Fruit fly (Drosophila melanogaster) whole organism, prepupa: ENCODE measurements around the gene CG13643.

Experiments
- CG10631 ChIP-seq: fragments of 200-800 bp; sonication (Bioruptor generic); optimal IDR thresholded peaks from 2 replicates; lab custom pipeline; 2016; ENCODE audit warnings: missing biosample characterization, missing genetic modification characterization
- CG10669 ChIP-seq: fragments of 200-800 bp; sonication (Bioruptor generic); optimal IDR thresholded peaks from 3 replicates; lab custom pipeline; 2018; ENCODE audit warnings: missing biosample characterization, mild to moderate bottlenecking, missing genetic modification characterization, moderate library complexity
- CG11294 ChIP-seq: fragments of 200-800 bp; sonication (Bioruptor generic); IDR thresholded peaks from 2 replicates; pipeline ENCODE4 v1.3.6; 2022; ENCODE audit warnings: missing biosample characterization, missing genetic modification characterization
- CG11762 ChIP-seq: fragments of 200-800 bp; sonication (Bioruptor generic); optimal IDR thresholded peaks from 3 replicates; lab custom pipeline; 2016; ENCODE audit warnings: missing biosample characterization, missing genetic modification characterization; ENCODE audit not compliant: insufficient read depth
- CG11902 ChIP-seq: fragments of 200-800 bp; sonication (Bioruptor generic); optimal IDR thresholded peaks from 3 replicates; lab custom pipeline; 2016; ENCODE audit warnings: missing biosample characterization, missing genetic modification characterization
- CG15336 ChIP-seq: fragments of 200-800 bp; sonication (Bioruptor generic); IDR thresholded peaks from 2 replicates; pipeline ENCODE4 v1.3.6; 2022; ENCODE audit warnings: missing biosample characterization, missing genetic modification characterization
- CG1621 ChIP-seq: fragments of 200-800 bp; sonication (Bioruptor generic); optimal IDR thresholded peaks from 3 replicates; lab custom pipeline; 2018; ENCODE audit warnings: missing biosample characterization, mild to moderate bottlenecking, missing genetic modification characterization
- CG16779 ChIP-seq: fragments of 200-800 bp; sonication (Bioruptor generic); optimal IDR thresholded peaks from 3 replicates; lab custom pipeline; 2017; ENCODE audit warnings: missing biosample characterization, mild to moderate bottlenecking, missing genetic modification characterization
- CG31627 ChIP-seq: fragments of 200-800 bp; sonication (Bioruptor generic); optimal IDR thresholded peaks from 3 replicates; lab custom pipeline; 2016; ENCODE audit warnings: missing biosample characterization, missing genetic modification characterization
- CG32006 ChIP-seq: fragments of 200-800 bp; sonication (Bioruptor generic); optimal IDR thresholded peaks from 3 replicates; lab custom pipeline; 2017; ENCODE audit warnings: missing biosample characterization, mild to moderate bottlenecking, missing genetic modification characterization
- CG3919 ChIP-seq: fragments of 200-800 bp; sonication (Bioruptor generic); optimal IDR thresholded peaks from 3 replicates; lab custom pipeline; 2016; ENCODE audit warnings: missing biosample characterization, missing genetic modification characterization
- CG4318 ChIP-seq: fragments of 200-800 bp; sonication (Bioruptor generic); optimal IDR thresholded peaks from 3 replicates; lab custom pipeline; 2017; ENCODE audit warnings: missing biosample characterization, mild to moderate bottlenecking, missing genetic modification characterization
- CG6276 ChIP-seq: fragments of 200-800 bp; sonication (Bioruptor generic); optimal IDR thresholded peaks from 2 replicates; lab custom pipeline; 2017; ENCODE audit warnings: missing biosample characterization, mild to moderate bottlenecking, missing genetic modification characterization
- CG7368 ChIP-seq: fragments of 200-800 bp; sonication (Bioruptor generic); optimal IDR thresholded peaks from 3 replicates; lab custom pipeline; 2016; ENCODE audit warnings: missing biosample characterization, missing genetic modification characterization
- CG8119 ChIP-seq: fragments of 200-800 bp; sonication (Bioruptor generic); IDR thresholded peaks from 3 replicates; pipeline ENCODE4 v1.3.6; 2022; ENCODE audit warnings: missing biosample characterization, missing genetic modification characterization
- CG8632 ChIP-seq: fragments of 200-800 bp; sonication (Bioruptor generic); optimal IDR thresholded peaks from 3 replicates; lab custom pipeline; 2016; ENCODE audit warnings: missing biosample characterization, missing genetic modification characterization
- Eip75B ChIP-seq: fragments of 200-800 bp; sonication (Bioruptor generic); optimal IDR thresholded peaks from 3 replicates; lab custom pipeline; 2016; ENCODE audit warnings: missing biosample characterization, missing genetic modification characterization
- Eip78C ChIP-seq: fragments of 200-800 bp; sonication (Bioruptor generic); peaks from one replicate; lab custom pipeline; 2016; ENCODE audit warnings: missing biosample characterization, missing genetic modification characterization
- Ets21C ChIP-seq: fragments of 200-800 bp; sonication (Bioruptor generic); optimal IDR thresholded peaks from 3 replicates; lab custom pipeline; 2016; ENCODE audit warnings: missing biosample characterization, missing genetic modification characterization
- Ets96B ChIP-seq: fragments of 200-800 bp; optimal IDR thresholded peaks from 2 replicates; lab custom pipeline; 2019; ENCODE audit warnings: missing biosample characterization, mild to moderate bottlenecking, missing genetic modification characterization, moderate library complexity
- Gug ChIP-seq: fragments of 200-800 bp; sonication (Bioruptor generic); IDR thresholded peaks from 2 replicates; pipeline ENCODE4 v1.3.6; 2022; ENCODE audit warnings: missing biosample characterization, missing genetic modification characterization
- Hr38 ChIP-seq: sonication (Bioruptor generic); optimal IDR thresholded peaks from 2 replicates; lab custom pipeline; 2016; ENCODE audit warnings: missing biosample characterization, missing genetic modification characterization
- Hr39 ChIP-seq: fragments of 200-800 bp; sonication (Bioruptor generic); optimal IDR thresholded peaks from 2 replicates; lab custom pipeline; 2016; ENCODE audit warnings: missing biosample characterization, missing genetic modification characterization
- Hr4 ChIP-seq: fragments of 200-800 bp; sonication (Bioruptor generic); optimal IDR thresholded peaks from 3 replicates; lab custom pipeline; 2016; ENCODE audit warnings: missing biosample characterization, missing genetic modification characterization
- Met ChIP-seq: fragments of 200-800 bp; sonication (Bioruptor generic); optimal IDR thresholded peaks from 3 replicates; lab custom pipeline; 2016; ENCODE audit warnings: missing biosample characterization, missing genetic modification characterization
- OdsH ChIP-seq: fragments of 200-800 bp; sonication (Bioruptor generic); optimal IDR thresholded peaks from 3 replicates; lab custom pipeline; 2016; ENCODE audit warnings: missing biosample characterization, missing genetic modification characterization
- Sox102F ChIP-seq: fragments of 200-800 bp; sonication (Bioruptor generic); optimal IDR thresholded peaks from 2 replicates; lab custom pipeline; 2016; ENCODE audit warnings: missing biosample characterization, mild to moderate bottlenecking, missing genetic modification characterization
- Sox14 ChIP-seq: fragments of 200-800 bp; sonication (Bioruptor generic); optimal IDR thresholded peaks from 3 replicates; lab custom pipeline; 2016; ENCODE audit warnings: missing biosample characterization, missing genetic modification characterization
- Sox15 ChIP-seq: fragments of 200-800 bp; sonication (Bioruptor generic); optimal IDR thresholded peaks from 3 replicates; lab custom pipeline; 2016; ENCODE audit warnings: missing biosample characterization, missing genetic modification characterization
- acj6 ChIP-seq: fragments of 200-800 bp; sonication (Bioruptor generic); optimal IDR thresholded peaks from 3 replicates; lab custom pipeline; 2016; ENCODE audit warnings: missing biosample characterization, missing genetic modification characterization
- dac ChIP-seq: fragments of 200-800 bp; sonication (Bioruptor generic); optimal IDR thresholded peaks from 2 replicates; lab custom pipeline; 2017; ENCODE audit warnings: missing biosample characterization, mild to moderate bottlenecking, missing genetic modification characterization
- dsx ChIP-seq: fragments of 200-800 bp; optimal IDR thresholded peaks from 3 replicates; lab custom pipeline; 2019; ENCODE audit warnings: missing biosample characterization, mild to moderate bottlenecking, missing genetic modification characterization, moderate library complexity; ENCODE audit not compliant: poor library complexity, severe bottlenecking
- esn ChIP-seq: fragments of 200-800 bp; sonication (Bioruptor generic); optimal IDR thresholded peaks from 2 replicates; lab custom pipeline; 2016; ENCODE audit warnings: missing biosample characterization, mild to moderate bottlenecking, missing genetic modification characterization, moderate library complexity
- fd59A ChIP-seq: fragments of 200-800 bp; sonication (Bioruptor generic); optimal IDR thresholded peaks from 2 replicates; lab custom pipeline; 2017; ENCODE audit warnings: missing biosample characterization, mild to moderate bottlenecking, missing genetic modification characterization, missing genetic modification reagents
- fd85E ChIP-seq: fragments of 200-800 bp; sonication (Bioruptor generic); optimal IDR thresholded peaks from 3 replicates; lab custom pipeline; 2016; ENCODE audit warnings: missing biosample characterization, missing genetic modification characterization
- lz ChIP-seq: fragments of 200-800 bp; sonication (Bioruptor generic); optimal IDR thresholded peaks from 3 replicates; lab custom pipeline; 2016; ENCODE audit warnings: missing biosample characterization, missing genetic modification characterization
- net ChIP-seq: fragments of 200-800 bp; sonication (Bioruptor generic); optimal IDR thresholded peaks from 3 replicates; lab custom pipeline; 2016; ENCODE audit warnings: missing biosample characterization, missing genetic modification characterization
- pdm3 ChIP-seq: fragments of 200-800 bp; sonication (Bioruptor generic); optimal IDR thresholded peaks from 3 replicates; lab custom pipeline; 2016; ENCODE audit warnings: missing biosample characterization, missing genetic modification characterization
- spab ChIP-seq: fragments of 200-800 bp; sonication (Bioruptor generic); optimal IDR thresholded peaks from 2 replicates; lab custom pipeline; 2017; ENCODE audit warnings: missing biosample characterization, mild to moderate bottlenecking, missing genetic modification characterization, missing genetic modification reagents
- ss ChIP-seq, 2 experiments: fragments of 200-800 bp; sonication (Bioruptor generic); optimal IDR thresholded peaks; 2 replicates in 1 of 2; 3 replicates in 1 of 2; lab custom pipeline; 2017 to 2018; ENCODE audit warnings: mild to moderate bottlenecking in 2 of 2, missing biosample characterization in 2 of 2, missing genetic modification characterization in 2 of 2, moderate library complexity in 1 of 2
- svp ChIP-seq: fragments of 200-800 bp; sonication (Bioruptor generic); peaks from one replicate; lab custom pipeline; 2016; ENCODE audit warnings: missing biosample characterization, missing genetic modification characterization
- topi ChIP-seq: fragments of 200-800 bp; sonication (Bioruptor generic); optimal IDR thresholded peaks from 3 replicates; lab custom pipeline; 2016; ENCODE audit warnings: missing biosample characterization, missing genetic modification characterization

Gene CG13643

DNA sequence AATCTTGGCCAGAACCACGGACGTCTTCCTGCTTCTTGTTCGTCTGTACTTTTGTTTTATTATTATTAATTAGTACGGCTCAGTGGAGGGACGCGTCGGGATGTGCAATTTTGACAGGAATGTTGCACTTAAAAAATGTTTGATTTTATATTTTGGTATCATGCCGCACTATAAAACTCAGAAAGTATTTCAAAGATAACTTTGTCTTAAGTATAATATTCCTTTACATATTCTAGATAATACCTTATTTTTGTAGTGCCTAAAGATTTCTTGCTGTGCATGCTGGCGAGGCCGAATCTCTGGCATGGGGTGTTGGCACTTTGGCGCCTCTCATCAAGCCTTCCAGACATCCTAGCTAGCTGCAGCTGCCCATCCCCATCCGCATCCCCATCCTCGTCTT is 47.3 kb upstream of the CG13643 start (continued):
- TF ChIP-seq CG10669 (GFP tag; lab: Kevin White, UChicago) (peak; percentile 58), Sox15 (GFP tag; lab: Kevin White, UChicago) (no peak), fd85E (GFP tag; lab: Kevin White, UChicago) (no peak), CG4318 (GFP tag; lab: Kevin White, UChicago) (no peak), fd59A (GFP tag; lab: Kevin White, UChicago) (peak; percentile 56), Ets21C (no peak), svp (GFP tag; lab: Kevin White, UChicago) (no peak), spab (GFP tag; lab: Kevin White, UChicago) (peak; percentile 67), Hr39 (GFP tag; lab: Kevin White, UChicago) (no peak), CG8119 (GFP tag; lab: Robert Waterston, UW) (no peak), CG11902 (GFP tag; lab: Kevin White, UChicago) (no peak), CG11294 (GFP tag; lab: Robert Waterston, UW) (no peak), CG1621 (tag; lab: Kevin White, UChicago) (peak; percentile 46), CG11762 (GFP tag; lab: Kevin White, UChicago) (no peak)

DNA sequence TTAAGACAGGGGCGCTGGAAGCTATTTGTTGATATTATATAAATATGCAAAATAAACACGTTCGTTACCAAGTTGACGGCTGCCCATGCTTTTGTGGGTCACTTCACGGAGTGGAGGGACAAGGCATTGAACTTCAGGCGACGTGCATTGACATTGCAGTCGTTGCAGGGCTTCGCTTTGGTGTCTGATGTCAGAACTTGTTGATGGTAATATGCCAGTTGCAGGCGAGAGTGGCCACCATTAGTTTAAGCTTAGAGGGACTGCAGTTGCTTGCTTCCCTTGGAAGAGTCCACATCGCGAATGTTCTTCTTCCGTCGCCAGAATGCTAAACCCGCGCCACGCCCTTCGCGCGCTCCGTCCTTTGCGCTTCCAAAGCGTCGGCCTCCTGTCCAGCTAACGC is 41.5 kb upstream of the CG13643 start, which contains the start of gene mah:
Gene mah, plus strand, starts transcription at position 301 of the 400 bp plus-strand sequence.
- TF ChIP-seq pdm3 (GFP tag; lab: Kevin White, UChicago) (no peak), svp (GFP tag; lab: Kevin White, UChicago) (peak; percentile 2)

DNA sequence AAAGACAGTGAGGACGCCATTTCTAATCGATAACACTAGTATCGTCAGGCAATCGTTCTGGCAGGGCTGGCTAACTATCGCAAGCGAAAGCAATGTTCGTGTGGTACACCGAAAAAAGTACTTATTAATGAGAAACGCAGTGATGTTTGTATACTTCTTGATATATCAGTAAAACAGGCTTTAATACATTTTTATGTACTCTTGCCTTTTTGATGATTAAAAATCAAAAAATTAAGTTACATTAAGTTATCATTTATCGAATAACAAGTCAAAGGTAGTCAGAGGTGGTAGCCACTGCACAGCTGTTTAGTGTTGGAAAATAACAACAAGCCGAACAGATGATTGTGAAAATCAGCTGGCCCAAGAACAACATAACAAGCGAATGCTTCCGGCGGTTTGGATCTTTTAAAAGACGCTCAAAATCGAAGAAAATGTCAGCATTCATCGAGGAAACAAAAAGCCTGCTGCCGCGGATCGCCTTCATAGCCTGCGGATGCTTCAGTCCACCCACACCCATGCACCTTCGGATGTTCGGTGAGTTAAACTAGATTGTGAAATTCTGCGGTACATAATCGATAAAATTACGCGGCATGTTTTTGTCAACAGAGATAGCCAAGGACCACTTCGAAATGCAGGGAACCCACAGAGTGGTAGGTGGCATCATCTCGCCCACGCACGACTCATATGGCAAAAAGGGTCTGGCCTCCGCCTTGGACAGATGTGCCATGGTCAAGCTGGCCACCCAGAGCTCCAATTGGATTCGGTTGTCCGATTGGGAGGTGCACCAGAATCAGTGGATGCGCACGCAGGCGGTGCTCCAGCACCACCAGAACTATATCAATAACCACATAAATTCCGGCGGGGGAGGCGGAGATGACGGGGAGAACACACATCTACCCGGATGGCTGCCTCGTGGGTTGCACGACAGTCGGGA is 39.4 kb upstream of the CG13643 start, which contains the start of the genes ssh and Nmnat:
Gene ssh, minus strand, starts transcription at position 37 of the 934 bp plus-strand sequence.
Gene Nmnat, plus strand, starts transcription at position 318 of the 934 bp plus-strand sequence.
- TF ChIP-seq dsx (GFP tag; lab: Kevin White, UChicago) (no peak), CG15336 (no peak), esn (peak; percentile 66), Met (GFP tag; lab: Kevin White, UChicago) (no peak), topi (GFP tag; lab: Kevin White, UChicago) (peak; percentile 42), CG4318 (GFP tag; lab: Kevin White, UChicago) (no peak), lz (GFP tag; lab: Kevin White, UChicago) (peak; percentile 54), CG8632 (GFP tag; lab: Kevin White, UChicago) (no peak), Hr39 (GFP tag; lab: Kevin White, UChicago) (no peak), CG31627 (GFP tag; lab: Kevin White, UChicago) (peak; percentile 31), acj6 (GFP tag; lab: Kevin White, UChicago) (no peak), Eip78C (GFP tag; lab: Kevin White, UChicago) (peak; percentile 80), net (no peak), CG7368 (GFP tag; lab: Kevin White, UChicago) (no peak), Eip75B (GFP tag; lab: Kevin White, UChicago) (no peak), fd85E (GFP tag; lab: Kevin White, UChicago) (no peak), Gug (GFP tag; lab: Robert Waterston, UW) (no peak), Hr38 (GFP tag; lab: Kevin White, UChicago) (no peak), CG11294 (GFP tag; lab: Robert Waterston, UW) (no peak), Sox14 (GFP tag; lab: Kevin White, UChicago) (peak; percentile 42), CG11762 (GFP tag; lab: Kevin White, UChicago) (no peak), CG16779 (no peak), CG8119 (GFP tag; lab: Robert Waterston, UW) (no peak), CG32006 (GFP tag; lab: Kevin White, UChicago) (no peak), Hr4 (GFP tag; lab: Kevin White, UChicago) (no peak), Sox102F (GFP tag; lab: Kevin White, UChicago) (no peak), CG10631 (no peak), pdm3 (GFP tag; lab: Kevin White, UChicago) (no peak), svp (GFP tag; lab: Kevin White, UChicago) (peak; percentile 88), OdsH (GFP tag; lab: Kevin White, UChicago) (no peak), dac (GFP tag; lab: Kevin White, UChicago) (no peak), CG6276 (GFP tag; lab: Kevin White, UChicago) (no peak), CG3919 (GFP tag; lab: Kevin White, UChicago) (no peak), ss (GFP tag; optimal IDR thresholded peaks at IDR 0.05; lab: Kevin White, UChicago) (no peak), CG11902 (GFP tag; lab: Kevin White, UChicago) (no peak), Ets96B (peak; percentile 22)
